Fruit fly (Drosophila melanogaster) whole organism, embryonic: ENCODE data around the gene Eip63F-1.
A peak's percentile ranks its signal among the peaks of the same experiment; 100 is the strongest.

Experiments used
- Antp ChIP-seq: fragments of 200-800 bp; sonication (Bioruptor generic); optimal IDR thresholded peaks from 3 replicates; lab custom pipeline; 2016; ENCODE audit warnings: missing biosample characterization, missing genetic modification characterization
- B-H1 ChIP-seq: fragments of 200-800 bp; sonication (Bioruptor generic); IDR thresholded peaks from 3 replicates; pipeline ENCODE4 v1.3.6; 2022; ENCODE audit warnings: missing biosample characterization, missing genetic modification characterization
- B-H2 ChIP-seq: fragments of 200-800 bp; sonication (Bioruptor generic); optimal IDR thresholded peaks from 2 replicates; lab custom pipeline; 2018; ENCODE audit warnings: missing biosample characterization, mild to moderate bottlenecking, missing genetic modification characterization
- CG10147 ChIP-seq: fragments of 200-800 bp; sonication (Bioruptor generic); optimal IDR thresholded peaks from 2 replicates; lab custom pipeline; 2019; ENCODE audit warnings: missing biosample characterization, mild to moderate bottlenecking, missing genetic modification characterization, moderate library complexity
- CG10209 ChIP-seq: fragments of 200-800 bp; sonication (Bioruptor generic); optimal IDR thresholded peaks from 3 replicates; lab custom pipeline; 2017; ENCODE audit warnings: missing biosample characterization, mild to moderate bottlenecking, missing genetic modification characterization, missing genetic modification reagents
- CG10543 ChIP-seq: fragments of 200-800 bp; sonication (Bioruptor generic); optimal IDR thresholded peaks from 3 replicates; lab custom pipeline; 2017; ENCODE audit warnings: missing biosample characterization, mild to moderate bottlenecking, missing genetic modification characterization, moderate library complexity
- CG12219 ChIP-seq: fragments of 200-800 bp; sonication (Bioruptor generic); optimal IDR thresholded peaks from 3 replicates; lab custom pipeline; 2018; ENCODE audit warnings: missing biosample characterization, mild to moderate bottlenecking, missing genetic modification characterization
- CG12744 ChIP-seq: fragments of 200-800 bp; sonication (Bioruptor generic); optimal IDR thresholded peaks from 2 replicates; lab custom pipeline; 2016; ENCODE audit warnings: missing biosample characterization, missing genetic modification characterization
- CG12942 ChIP-seq: fragments of 200-800 bp; sonication (Bioruptor generic); optimal IDR thresholded peaks from 3 replicates; lab custom pipeline; 2016; ENCODE audit warnings: missing biosample characterization, missing genetic modification characterization
- CG13624 ChIP-seq: fragments of 200-800 bp; sonication (Bioruptor generic); optimal IDR thresholded peaks from 2 replicates; lab custom pipeline; 2016; ENCODE audit warnings: missing biosample characterization, missing genetic modification characterization
- CG1529 ChIP-seq: fragments of 200-800 bp; sonication (Bioruptor generic); optimal IDR thresholded peaks from 3 replicates; lab custom pipeline; 2018; ENCODE audit warnings: missing biosample characterization, missing genetic modification characterization
- CG17359 ChIP-seq: fragments of 200-800 bp; sonication (Bioruptor generic); optimal IDR thresholded peaks from 3 replicates; lab custom pipeline; 2018; ENCODE audit warnings: missing biosample characterization, mild to moderate bottlenecking, missing genetic modification characterization, moderate library complexity
- CG18619 ChIP-seq: fragments of 200-800 bp; sonication (Bioruptor generic); optimal IDR thresholded peaks from 3 replicates; lab custom pipeline; 2017; ENCODE audit warnings: missing biosample characterization, mild to moderate bottlenecking, missing genetic modification characterization
- CG2199 ChIP-seq: fragments of 200-800 bp; sonication (Bioruptor generic); IDR thresholded peaks from 3 replicates; pipeline ENCODE4 v1.3.6; 2022; ENCODE audit warnings: missing biosample characterization, missing genetic modification characterization
- CG2712 ChIP-seq: fragments of 200-800 bp; optimal IDR thresholded peaks from 3 replicates; lab custom pipeline; 2019; ENCODE audit warnings: missing biosample characterization, mild to moderate bottlenecking, missing genetic modification characterization, moderate library complexity
- CG4820 ChIP-seq: fragments of 200-800 bp; sonication (Bioruptor generic); optimal IDR thresholded peaks from 3 replicates; lab custom pipeline; 2016; ENCODE audit warnings: missing biosample characterization, missing genetic modification characterization
- CG8359 ChIP-seq: fragments of 200-800 bp; sonication (Bioruptor generic); optimal IDR thresholded peaks from 2 replicates; lab custom pipeline; 2017; ENCODE audit warnings: missing biosample characterization, mild to moderate bottlenecking, missing genetic modification characterization, borderline replicate concordance
- CG9817 ChIP-seq: fragments of 200-800 bp; sonication (Bioruptor generic); optimal IDR thresholded peaks from 2 replicates; lab custom pipeline; 2018; ENCODE audit warnings: missing biosample characterization, mild to moderate bottlenecking, missing genetic modification characterization, moderate library complexity
- CrebB ChIP-seq: fragments of 200-800 bp; sonication (Bioruptor generic); optimal IDR thresholded peaks from 3 replicates; lab custom pipeline; 2018; ENCODE audit warnings: missing biosample characterization, mild to moderate bottlenecking, missing genetic modification characterization
- Eip74EF ChIP-seq, 2 experiments: fragments of 200-800 bp in 1 of 2; fragments of >200 bp in 1 of 2; sonication (Bioruptor generic) in 1 of 2; optimal IDR thresholded peaks; 2 replicates each; lab custom pipeline; 2017 to 2019; ENCODE audit warnings: missing biosample characterization in 2 of 2, missing genetic modification characterization in 2 of 2, mild to moderate bottlenecking in 1 of 2, moderate library complexity in 1 of 2
- Gug ChIP-seq: fragments of 200-800 bp; sonication (Bioruptor generic); IDR thresholded peaks from 4 replicates; pipeline ENCODE4 v1.3.6; 2022; ENCODE audit warnings: missing biosample characterization, missing genetic modification characterization
- HLHmδ ChIP-seq: fragments of 200-800 bp; sonication (Bioruptor generic); optimal IDR thresholded peaks from 2 replicates; lab custom pipeline; 2018; ENCODE audit warnings: missing biosample characterization, mild to moderate bottlenecking, missing genetic modification characterization, moderate library complexity
- HmgD ChIP-seq: fragments of 200-800 bp; sonication (Bioruptor generic); optimal IDR thresholded peaks from 3 replicates; lab custom pipeline; 2016; ENCODE audit warnings: missing biosample characterization, missing genetic modification characterization
- Hr3 ChIP-seq: fragments of 200-800 bp; sonication (Bioruptor generic); optimal IDR thresholded peaks from 3 replicates; lab custom pipeline; 2016; ENCODE audit warnings: missing biosample characterization, missing genetic modification characterization
- Meics ChIP-seq: fragments of 200-800 bp; sonication (Bioruptor generic); optimal IDR thresholded peaks from 2 replicates; lab custom pipeline; 2017; ENCODE audit warnings: missing biosample characterization, mild to moderate bottlenecking, missing genetic modification characterization
- NC2β ChIP-seq: fragments of 200-800 bp; sonication (Bioruptor generic); optimal IDR thresholded peaks from 2 replicates; lab custom pipeline; 2016; ENCODE audit warnings: missing biosample characterization, missing genetic modification characterization
- Nf-YA ChIP-seq: fragments of 200-800 bp; sonication (Bioruptor generic); IDR thresholded peaks from 2 replicates; pipeline ENCODE4 v1.3.6; 2022; ENCODE audit warnings: missing biosample characterization, missing genetic modification characterization
- PHDP ChIP-seq: fragments of 200-800 bp; sonication (Bioruptor generic); optimal IDR thresholded peaks from 3 replicates; lab custom pipeline; 2018; ENCODE audit warnings: missing biosample characterization, mild to moderate bottlenecking, missing genetic modification characterization, moderate library complexity
- Ssrp ChIP-seq: fragments of 200-800 bp; sonication (Bioruptor generic); optimal IDR thresholded peaks from 2 replicates; lab custom pipeline; 2018; ENCODE audit warnings: missing biosample characterization, mild to moderate bottlenecking, missing genetic modification characterization, moderate library complexity
- YL-1 ChIP-seq: fragments of 200-800 bp; sonication (Bioruptor generic); optimal IDR thresholded peaks from 3 replicates; lab custom pipeline; 2017; ENCODE audit warnings: missing biosample characterization, mild to moderate bottlenecking, missing genetic modification characterization
- amos ChIP-seq: fragments of 200-800 bp; sonication (Bioruptor generic); IDR thresholded peaks from 2 replicates; pipeline ENCODE4 v1.3.6; 2022; ENCODE audit warnings: missing biosample characterization, missing genetic modification characterization; ENCODE audit not compliant: partially characterized antibody
- chif ChIP-seq, 2 experiments: fragments of 200-800 bp; sonication (Bioruptor generic); optimal IDR thresholded peaks; 3 replicates each; lab custom pipeline; 2016; ENCODE audit warnings: missing biosample characterization in 2 of 2, missing genetic modification characterization in 2 of 2
- emc ChIP-seq: fragments of 200-800 bp; sonication (Bioruptor generic); optimal IDR thresholded peaks from 2 replicates; lab custom pipeline; 2016; ENCODE audit warnings: missing biosample characterization, missing genetic modification characterization
- fu2 ChIP-seq: fragments of 200-800 bp; sonication (Bioruptor generic); optimal IDR thresholded peaks from 2 replicates; lab custom pipeline; 2016; ENCODE audit warnings: missing biosample characterization, missing genetic modification characterization
- her ChIP-seq: fragments of 200-800 bp; sonication (Bioruptor generic); optimal IDR thresholded peaks from 2 replicates; lab custom pipeline; 2016; ENCODE audit warnings: missing biosample characterization, missing genetic modification characterization
- kay ChIP-seq: fragments of 200-800 bp; sonication (Bioruptor generic); optimal IDR thresholded peaks from 2 replicates; lab custom pipeline; 2016; ENCODE audit warnings: missing biosample characterization, missing genetic modification characterization
- luna ChIP-seq: fragments of 200-800 bp; sonication (Bioruptor generic); optimal IDR thresholded peaks from 2 replicates; lab custom pipeline; 2016; ENCODE audit warnings: missing biosample characterization, missing genetic modification characterization
- pb ChIP-seq: fragments of 200-800 bp; sonication (Bioruptor generic); optimal IDR thresholded peaks from 3 replicates; lab custom pipeline; 2016; ENCODE audit warnings: missing biosample characterization, missing genetic modification characterization
- pfk ChIP-seq: fragments of 200-800 bp; sonication (Bioruptor generic); optimal IDR thresholded peaks from 2 replicates; lab custom pipeline; 2018; ENCODE audit warnings: missing biosample characterization, mild to moderate bottlenecking, missing genetic modification characterization, moderate library complexity
- pnt ChIP-seq: fragments of 200-800 bp; sonication (Bioruptor generic); optimal IDR thresholded peaks from 3 replicates; lab custom pipeline; 2016; ENCODE audit warnings: missing biosample characterization, missing genetic modification characterization
- pum ChIP-seq: fragments of 200-800 bp; sonication (Bioruptor generic); optimal IDR thresholded peaks from 2 replicates; lab custom pipeline; 2016; ENCODE audit warnings: missing biosample characterization, missing genetic modification characterization
- repo ChIP-seq: fragments of 200-800 bp; sonication (Bioruptor generic); optimal IDR thresholded peaks from 2 replicates; lab custom pipeline; 2016; ENCODE audit warnings: missing biosample characterization, missing genetic modification characterization
- sc ChIP-seq, 3 experiments: fragments of >200 bp in 2 of 3; fragments of 200-800 bp in 1 of 3; sonication (Bioruptor generic) in 1 of 3; optimal IDR thresholded peaks; 2 replicates in 2 of 3; 3 replicates in 1 of 3; lab custom pipeline; 2017; ENCODE audit warnings: mild to moderate bottlenecking in 1 of 3, missing biosample characterization in 1 of 3, missing genetic modification characterization in 1 of 3, missing genetic modification reagents in 1 of 3
- sug ChIP-seq: fragments of 200-800 bp; optimal IDR thresholded peaks from 2 replicates; lab custom pipeline; 2019; ENCODE audit warnings: missing biosample characterization, mild to moderate bottlenecking, missing genetic modification characterization, moderate library complexity
- tap ChIP-seq: fragments of 200-800 bp; optimal IDR thresholded peaks from 3 replicates; lab custom pipeline; 2019; ENCODE audit warnings: missing biosample characterization, mild to moderate bottlenecking, missing genetic modification characterization, moderate library complexity
- usp ChIP-seq: fragments of >200 bp; optimal IDR thresholded peaks from 2 replicates; lab custom pipeline; 2017; ENCODE audit warnings: missing biosample characterization, missing genetic modification characterization
- wek ChIP-seq: fragments of 200-800 bp; sonication (Bioruptor generic); optimal IDR thresholded peaks from 3 replicates; lab custom pipeline; 2018; ENCODE audit warnings: missing biosample characterization, mild to moderate bottlenecking, missing genetic modification characterization, moderate library complexity
- zen2 ChIP-seq: fragments of 200-800 bp; sonication (Bioruptor generic); IDR thresholded peaks from 3 replicates; pipeline ENCODE4 v1.3.6; 2022; ENCODE audit warnings: missing biosample characterization, missing genetic modification characterization; ENCODE audit not compliant: partially characterized antibody

Eip63F-1 gene

dm6 chr3L:3902491-3903198 lies 32.8 kb downstream of the Eip63F-1 start, which contains the start of gene Ubi-p63E (continued):
- TF ChIP-seq Eip74EF (GFP tag; optimal IDR thresholded peaks at IDR 0.05; lab: Kevin White, UChicago) (no peak), tap (peak; percentile 16), kay (GFP tag; lab: Kevin White, UChicago) (no peak), usp (GFP tag; lab: Kevin White, UChicago) (no peak), CrebB (peak; percentile 48), pfk (peak; percentile 34), sug (tag; lab: Kevin White, UChicago) (peak; percentile 12), Hr3 (peak; percentile 56), Gug (GFP tag; lab: Robert Waterston, UW) (peak; percentile 40; the same call in 2 of the 4 replicates), sc (optimal IDR thresholded peaks at IDR 0.05; lab: Kevin White, UChicago) (no peak), sc (GFP tag; optimal IDR thresholded peaks at IDR 0.05; lab: Kevin White, UChicago) (peak; percentile 44), CG4820 (GFP tag; lab: Kevin White, UChicago) (peak; percentile 63), CG10209 (GFP tag; lab: Kevin White, UChicago) (peak; percentile 61), zen2 (no peak), CG12219 (GFP tag; lab: Kevin White, UChicago) (peak; percentile 48), Ssrp (tag; lab: Kevin White, UChicago) (peak; percentile 28), CG12744 (GFP tag; lab: Kevin White, UChicago) (peak; percentile 64), CG17359 (tag; lab: Kevin White, UChicago) (peak; percentile 51), CG8359 (GFP tag; lab: Kevin White, UChicago) (no peak), repo (GFP tag; lab: Kevin White, UChicago) (peak; percentile 39), Antp (peak; percentile 66), B-H1 (GFP tag; lab: Robert Waterston, UW) (no peak), chif (GFP tag; optimal IDR thresholded peaks at IDR 0.05; lab: Kevin White, UChicago) (peak; percentile 60 to 61), CG12942 (GFP tag; lab: Kevin White, UChicago) (peak; percentile 72), amos (no peak), CG13624 (GFP tag; lab: Kevin White, UChicago) (peak; percentile 56), pum (GFP tag; lab: Kevin White, UChicago) (peak; percentile 75), NC2β (GFP tag; lab: Kevin White, UChicago) (peak; percentile 57), CG1529 (peak; percentile 40), CG2712 (tag; lab: Kevin White, UChicago) (peak; percentile 60), emc (GFP tag; lab: Kevin White, UChicago) (peak; percentile 28), PHDP (tag; lab: Kevin White, UChicago) (peak; percentile 62), fu2 (GFP tag; lab: Kevin White, UChicago) (peak; percentile 70), CG2199 (GFP tag; lab: Robert Waterston, UW) (no peak), wek (GFP tag; lab: Kevin White, UChicago) (peak; percentile 54), luna (GFP tag; lab: Kevin White, UChicago) (peak; percentile 49), B-H2 (GFP tag; lab: Kevin White, UChicago) (peak; percentile 82), CG10147 (peak; percentile 2), HLHmδ (GFP tag; lab: Kevin White, UChicago) (peak; percentile 54), her (GFP tag; lab: Kevin White, UChicago) (peak; percentile 64), YL-1 (GFP tag; lab: Kevin White, UChicago) (peak; percentile 86), HmgD (peak; percentile 39), pb (peak; percentile 60), Meics (GFP tag; lab: Kevin White, UChicago) (peak; percentile 72), CG18619 (peak; percentile 50), Nf-YA (no peak), CG10543 (GFP tag; lab: Kevin White, UChicago) (peak; percentile 80), pnt (GFP tag; lab: Kevin White, UChicago) (peak; percentile 61), CG9817 (peak; percentile 63)
